Fruit fly (Drosophila melanogaster) whole organism, embryonic: Measurements from ENCODE around the gene CG6923.

Experiments
- B-H2 ChIP-seq: fragments of 200-800 bp; sonication (Bioruptor generic); optimal IDR thresholded peaks from 2 replicates; lab custom pipeline; 2018; ENCODE audit warnings: missing biosample characterization, mild to moderate bottlenecking, missing genetic modification characterization
- Bgb ChIP-seq: fragments of 200-800 bp; sonication (Bioruptor generic); IDR thresholded peaks from 2 replicates; pipeline ENCODE4 v1.3.6; 2022; ENCODE audit warnings: missing biosample characterization, missing genetic modification characterization; ENCODE audit not compliant: partially characterized antibody
- C15 ChIP-seq: fragments of 200-800 bp; sonication (Bioruptor generic); IDR thresholded peaks from 3 replicates; pipeline ENCODE4 v1.3.6; 2022; ENCODE audit warnings: missing biosample characterization, missing genetic modification characterization
- CG11504 ChIP-seq: fragments of 200-800 bp; sonication (Bioruptor generic); optimal IDR thresholded peaks from 3 replicates; lab custom pipeline; 2019; ENCODE audit warnings: missing biosample characterization, mild to moderate bottlenecking, missing genetic modification characterization, moderate library complexity
- CG12071 ChIP-seq: fragments of 200-800 bp; sonication (Bioruptor generic); optimal IDR thresholded peaks from 3 replicates; lab custom pipeline; 2018; ENCODE audit warnings: missing biosample characterization, mild to moderate bottlenecking, missing genetic modification characterization
- CG12219 ChIP-seq: fragments of 200-800 bp; sonication (Bioruptor generic); optimal IDR thresholded peaks from 3 replicates; lab custom pipeline; 2018; ENCODE audit warnings: missing biosample characterization, mild to moderate bottlenecking, missing genetic modification characterization
- CG13624 ChIP-seq: fragments of 200-800 bp; sonication (Bioruptor generic); optimal IDR thresholded peaks from 2 replicates; lab custom pipeline; 2016; ENCODE audit warnings: missing biosample characterization, missing genetic modification characterization
- CG14667 ChIP-seq: fragments of 200-800 bp; sonication (Bioruptor generic); IDR thresholded peaks from 2 replicates; pipeline ENCODE4 v1.3.6; 2022; ENCODE audit warnings: missing biosample characterization, missing genetic modification characterization
- CG14860 ChIP-seq: fragments of 200-800 bp; sonication (Bioruptor generic); IDR thresholded peaks from 3 replicates; pipeline ENCODE4 v1.3.6; 2022; ENCODE audit warnings: missing biosample characterization, missing genetic modification characterization; ENCODE audit not compliant: partially characterized antibody
- CG15479 ChIP-seq: fragments of 200-800 bp; sonication (Bioruptor generic); optimal IDR thresholded peaks from 3 replicates; lab custom pipeline; 2019; ENCODE audit warnings: missing biosample characterization, mild to moderate bottlenecking, missing genetic modification characterization, moderate library complexity
- CG15696 ChIP-seq: fragments of 200-800 bp; sonication (Bioruptor generic); optimal IDR thresholded peaks from 2 replicates; lab custom pipeline; 2019; ENCODE audit warnings: missing biosample characterization, mild to moderate bottlenecking, missing genetic modification characterization, moderate library complexity
- CG1603 ChIP-seq: fragments of 200-800 bp; sonication (Bioruptor generic); optimal IDR thresholded peaks from 2 replicates; lab custom pipeline; 2019; ENCODE audit warnings: missing biosample characterization, mild to moderate bottlenecking, missing genetic modification characterization, moderate library complexity
- CG17385 ChIP-seq: fragments of 200-800 bp; sonication (Bioruptor generic); optimal IDR thresholded peaks from 3 replicates; lab custom pipeline; 2018; ENCODE audit warnings: missing biosample characterization, mild to moderate bottlenecking, missing genetic modification characterization
- CG1792 ChIP-seq: fragments of 200-800 bp; sonication (Bioruptor generic); optimal IDR thresholded peaks from 2 replicates; lab custom pipeline; 2016; ENCODE audit warnings: missing biosample characterization, missing genetic modification characterization
- CG2129 ChIP-seq: fragments of 200-800 bp; sonication (Bioruptor generic); IDR thresholded peaks from 2 replicates; pipeline ENCODE4 v1.3.6; 2022; ENCODE audit warnings: missing biosample characterization, missing genetic modification characterization; ENCODE audit not compliant: partially characterized antibody
- CG3726 ChIP-seq: fragments of 200-800 bp; sonication (Bioruptor generic); IDR thresholded peaks from 3 replicates; pipeline ENCODE4, ENCODE4 v1.3.6; 2022; ENCODE audit warnings: missing biosample characterization, missing genetic modification characterization
- CG3838 ChIP-seq: fragments of 200-800 bp; sonication (Bioruptor generic); optimal IDR thresholded peaks from 3 replicates; lab custom pipeline; 2016; ENCODE audit warnings: missing biosample characterization, missing genetic modification characterization
- CG6689 ChIP-seq: fragments of 200-800 bp; sonication (Bioruptor generic); IDR thresholded peaks from 2 replicates; pipeline ENCODE4 v1.3.6; 2022; ENCODE audit warnings: missing biosample characterization, missing genetic modification characterization
- CG8290 ChIP-seq, 3 experiments: fragments of 200-800 bp; sonication (Bioruptor generic); optimal IDR thresholded peaks; 2 replicates each; lab custom pipeline; 2016 to 2019; ENCODE audit warnings: missing biosample characterization in 3 of 3, missing genetic modification characterization in 3 of 3, mild to moderate bottlenecking in 2 of 3, moderate library complexity in 1 of 3
- CG8765 ChIP-seq: fragments of 200-800 bp; sonication (Bioruptor generic); IDR thresholded peaks from 2 replicates; pipeline ENCODE4 v1.3.6; 2022; ENCODE audit warnings: missing biosample characterization, missing genetic modification characterization
- CHES-1-like ChIP-seq: fragments of 200-800 bp; sonication (Bioruptor generic); optimal IDR thresholded peaks from 2 replicates; lab custom pipeline; 2016; ENCODE audit warnings: missing biosample characterization, missing genetic modification characterization
- CkIIα-i1 ChIP-seq: fragments of 200-800 bp; sonication (Bioruptor generic); IDR thresholded peaks from 2 replicates; pipeline ENCODE4 v1.3.6; 2022; ENCODE audit warnings: missing biosample characterization, missing genetic modification characterization
- Elba2 ChIP-seq: fragments of 200-800 bp; sonication (Bioruptor generic); optimal IDR thresholded peaks from 3 replicates; lab custom pipeline; 2016; ENCODE audit warnings: missing biosample characterization, missing genetic modification characterization
- Fer1 ChIP-seq: fragments of 200-800 bp; sonication (Bioruptor generic); optimal IDR thresholded peaks from 2 replicates; lab custom pipeline; 2017; ENCODE audit warnings: missing biosample characterization, mild to moderate bottlenecking, missing genetic modification characterization
- HLHmδ ChIP-seq: fragments of 200-800 bp; sonication (Bioruptor generic); optimal IDR thresholded peaks from 2 replicates; lab custom pipeline; 2018; ENCODE audit warnings: missing biosample characterization, mild to moderate bottlenecking, missing genetic modification characterization, moderate library complexity
- HmgD ChIP-seq: fragments of 200-800 bp; sonication (Bioruptor generic); optimal IDR thresholded peaks from 3 replicates; lab custom pipeline; 2016; ENCODE audit warnings: missing biosample characterization, missing genetic modification characterization
- Jarid2 ChIP-seq: fragments of 200-800 bp; sonication (Bioruptor generic); optimal IDR thresholded peaks from 3 replicates; lab custom pipeline; 2017; ENCODE audit warnings: mild to moderate bottlenecking, missing biosample characterization, missing genetic modification reagents, missing genetic modification characterization
- Kr ChIP-seq: fragments of 200-800 bp; sonication (Bioruptor generic); optimal IDR thresholded peaks from 2 replicates; lab custom pipeline; 2017; ENCODE audit warnings: missing biosample characterization, mild to moderate bottlenecking, missing genetic modification characterization
- Max ChIP-seq: fragments of 200-800 bp; sonication (Bioruptor generic); optimal IDR thresholded peaks from 2 replicates; lab custom pipeline; 2016; ENCODE audit warnings: missing biosample characterization, mild to moderate bottlenecking, missing genetic modification characterization
- Med ChIP-seq: fragments of 200-800 bp; sonication (Bioruptor generic); peaks from one replicate; lab custom pipeline; 2016; ENCODE audit warnings: missing biosample characterization, missing genetic modification characterization, mild to moderate bottlenecking, inconsistent platforms, moderate library complexity
- Nf-YC ChIP-seq: fragments of 200-800 bp; optimal IDR thresholded peaks from 3 replicates; lab custom pipeline; 2019; ENCODE audit warnings: missing biosample characterization, mild to moderate bottlenecking, missing genetic modification characterization, moderate library complexity
- Pdp1 ChIP-seq, 2 experiments: fragments of 200-800 bp; sonication (Bioruptor generic); optimal IDR thresholded peaks; 3 replicates each; lab custom pipeline; 2016; ENCODE audit warnings: missing biosample characterization in 2 of 2, missing genetic modification characterization in 2 of 2, mild to moderate bottlenecking in 1 of 2, moderate library complexity in 1 of 2
- Ravus ChIP-seq: fragments of 200-800 bp; sonication (Bioruptor generic); IDR thresholded peaks from 2 replicates; pipeline ENCODE4 v1.3.6; 2022; ENCODE audit warnings: missing biosample characterization, missing genetic modification characterization
- Trl ChIP-seq, 3 experiments: fragments of >200 bp in 2 of 3; fragments of 200-800 bp in 1 of 3; sonication (Bioruptor generic) in 1 of 3; optimal IDR thresholded peaks; 2 replicates in 1 of 3; 3 replicates in 2 of 3; lab custom pipeline; 2016 to 2017; ENCODE audit warnings: missing biosample characterization in 1 of 3, missing genetic modification characterization in 1 of 3
- cg ChIP-seq: fragments of 200-800 bp; sonication (Bioruptor generic); optimal IDR thresholded peaks from 3 replicates; lab custom pipeline; 2019; ENCODE audit warnings: missing biosample characterization, mild to moderate bottlenecking, missing genetic modification characterization, moderate library complexity
- ci ChIP-seq: fragments of 200-800 bp; sonication (Bioruptor generic); IDR thresholded peaks from 3 replicates; pipeline ENCODE4 v1.3.6; 2022; ENCODE audit warnings: missing biosample characterization, missing genetic modification characterization
- cwo ChIP-seq: fragments of 200-800 bp; sonication (Bioruptor generic); optimal IDR thresholded peaks from 3 replicates; lab custom pipeline; 2017; ENCODE audit warnings: missing biosample characterization, missing genetic modification characterization, mild to moderate bottlenecking, moderate library complexity, missing genetic modification reagents
- grn ChIP-seq: fragments of 200-800 bp; sonication (Bioruptor generic); optimal IDR thresholded peaks from 3 replicates; lab custom pipeline; 2017; ENCODE audit warnings: missing biosample characterization, missing genetic modification characterization
- org-1 ChIP-seq: fragments of 200-800 bp; sonication (Bioruptor generic); optimal IDR thresholded peaks from 2 replicates; lab custom pipeline; 2017; ENCODE audit warnings: missing biosample characterization, missing genetic modification characterization
- scrt ChIP-seq: fragments of 200-800 bp; sonication (Bioruptor generic); optimal IDR thresholded peaks from 2 replicates; lab custom pipeline; 2018; ENCODE audit warnings: missing biosample characterization, mild to moderate bottlenecking, missing genetic modification characterization, moderate library complexity
- stwl ChIP-seq: fragments of 200-800 bp; sonication (Bioruptor generic); optimal IDR thresholded peaks from 3 replicates; lab custom pipeline; 2018; ENCODE audit warnings: missing biosample characterization, mild to moderate bottlenecking, missing genetic modification characterization, moderate library complexity
- tio ChIP-seq: fragments of 200-800 bp; sonication (Bioruptor generic); optimal IDR thresholded peaks from 2 replicates; lab custom pipeline; 2017; ENCODE audit warnings: missing biosample characterization, missing genetic modification characterization, inconsistent platforms
- tll ChIP-seq, 2 experiments: fragments of 200-800 bp in 1 of 2; fragments of >200 bp in 1 of 2; sonication (Bioruptor generic) in 1 of 2; optimal IDR thresholded peaks; 2 replicates each; lab custom pipeline; 2017 to 2019; ENCODE audit warnings: missing biosample characterization in 2 of 2, missing genetic modification characterization in 2 of 2, mild to moderate bottlenecking in 1 of 2, moderate library complexity in 1 of 2
- ttk ChIP-seq: fragments of 200-800 bp; sonication (Bioruptor generic); IDR thresholded peaks from 2 replicates; pipeline ENCODE4 v2.1.2; 2022; ENCODE audit warnings: missing biosample characterization, missing genetic modification characterization

The CG6923 gene

dm6 chr3R:11759971-11760370, 10.1 kb upstream of the CG6923 start (continued):
- no peak for TF ChIP-seq HmgD (GFP tag; lab: Kevin White, UChicago)
- TF ChIP-seq ttk, result no peak
- no peak for TF ChIP-seq CHES-1-like (GFP tag; lab: Kevin White, UChicago)
- no peak for TF ChIP-seq CG6689 (GFP tag; lab: Robert Waterston, UW)
- no peak for TF ChIP-seq CG8765 (GFP tag; lab: Robert Waterston, UW)
- TF ChIP-seq Elba2 (GFP tag; lab: Kevin White, UChicago), result peak; percentile 47
- no peak for TF ChIP-seq C15 (GFP tag; lab: Robert Waterston, UW)
- no peak for TF ChIP-seq CkIIα-i1 (GFP tag; lab: Robert Waterston, UW)
- TF ChIP-seq Bgb (GFP tag; lab: Robert Waterston, UW), result no peak
- peak; percentile 41 for TF ChIP-seq Med
- TF ChIP-seq B-H2 (GFP tag; lab: Kevin White, UChicago), result peak; percentile 39
- TF ChIP-seq org-1 (GFP tag; lab: Kevin White, UChicago), result no peak
- no peak for TF ChIP-seq CG12219 (GFP tag; lab: Kevin White, UChicago)
- TF ChIP-seq tio (GFP tag; lab: Kevin White, UChicago), result no peak
- no peak for TF ChIP-seq CG2129 (GFP tag; lab: Robert Waterston, UW)
- TF ChIP-seq ci (GFP tag; lab: Robert Waterston, UW), result no peak
- no peak for TF ChIP-seq scrt (GFP tag; lab: Kevin White, UChicago)
- TF ChIP-seq CG15696 (tag; lab: Kevin White, UChicago), result no peak
- TF ChIP-seq Jarid2 (GFP tag; lab: Kevin White, UChicago), result no peak
- no peak for TF ChIP-seq CG14860
- no peak for TF ChIP-seq Kr
- TF ChIP-seq, all 482 proteins: peak for 11

- TF ChIP-seq Max (GFP tag; lab: Kevin White, UChicago) (peak; percentile 3), CG1603 (no peak), CG3726 (no peak), Nf-YC (tag; lab: Kevin White, UChicago) (peak; percentile 0), CG12071 (GFP tag; lab: Kevin White, UChicago) (no peak), Pdp1 (GFP tag; optimal IDR thresholded peaks at IDR 0.05; lab: Kevin White, UChicago) (peak in 1 of 2 experiments; percentile 60), CG13624 (GFP tag; lab: Kevin White, UChicago) (peak; percentile 81), CG14667 (no peak), cg (GFP tag; lab: Kevin White, UChicago) (peak; percentile 90), CG1792 (GFP tag; lab: Kevin White, UChicago) (no peak), tll (GFP tag; optimal IDR thresholded peaks at IDR 0.05; lab: Kevin White, UChicago) (peak in 1 of 2 experiments; percentile 7), HLHmδ (GFP tag; lab: Kevin White, UChicago) (peak; percentile 18), CG11504 (tag; lab: Kevin White, UChicago) (peak; percentile 9), grn (GFP tag; lab: Kevin White, UChicago) (no peak), Trl (optimal IDR thresholded peaks at IDR 0.05; lab: Kevin White, UChicago) (peak in 1 of 2 experiments; percentile 39), Trl (GFP tag; optimal IDR thresholded peaks at IDR 0.05; lab: Kevin White, UChicago) (no peak), CG17385 (GFP tag; lab: Kevin White, UChicago) (peak; percentile 43), Med (peak; percentile 64), Ravus (GFP tag; lab: Robert Waterston, UW) (no peak), CG8290 (GFP tag; optimal IDR thresholded peaks at IDR 0.05; lab: Kevin White, UChicago) (no peak), CG8290 (tag; optimal IDR thresholded peaks at IDR 0.05; lab: Kevin White, UChicago) (peak in 1 of 2 experiments; percentile 53), CG15479 (GFP tag; lab: Kevin White, UChicago) (peak; percentile 60), Fer1 (GFP tag; lab: Kevin White, UChicago) (no peak), cwo (GFP tag; lab: Kevin White, UChicago) (peak; percentile 33), CG3838 (peak; percentile 14), stwl (tag; lab: Kevin White, UChicago) (no peak)
- TF ChIP-seq, all 482 proteins: peak for 15
These were observed 9.4 kb upstream of the CG6923 start for dm6 chr3R:11759185-11759731.
